Worm (Caenorhabditis elegans) whole organism, late embryonic: ENCODE results near the gene srh-75.

Source experiments
- ahr-1 ChIP-seq: sonication (generic microtip); optimal IDR thresholded peaks from 2 replicates; lab custom pipeline; 2016; ENCODE audit warnings: missing genetic modification characterization, missing compliant biosample characterization
- ceh-22 ChIP-seq: sonication (generic microtip); optimal IDR thresholded peaks from 2 replicates; lab custom pipeline; 2017; ENCODE audit warnings: missing biosample characterization, missing genetic modification characterization
- ceh-48 ChIP-seq: sonication (generic microtip); optimal IDR thresholded peaks from 2 replicates; lab custom pipeline; 2016; ENCODE audit warnings: missing genetic modification characterization, inconsistent platforms, missing compliant biosample characterization
- ceh-9 ChIP-seq: sonication (generic microtip); optimal IDR thresholded peaks from 2 replicates; lab custom pipeline; 2016; ENCODE audit warnings: mild to moderate bottlenecking, missing genetic modification characterization, inconsistent platforms, missing compliant biosample characterization
- elt-2 ChIP-seq: sonication (generic microtip); optimal IDR thresholded peaks from 2 replicates; lab custom pipeline; 2016; ENCODE audit warnings: missing genetic modification reagents, missing genetic modification characterization, missing compliant biosample characterization
- ets-4 ChIP-seq: sonication (generic microtip); optimal IDR thresholded peaks from 2 replicates; lab custom pipeline; 2016; ENCODE audit warnings: missing genetic modification characterization, missing compliant biosample characterization
- hlh-15 ChIP-seq: sonication (generic microtip); optimal IDR thresholded peaks from 2 replicates; lab custom pipeline; 2016; ENCODE audit warnings: missing genetic modification characterization, missing compliant biosample characterization
- nhr-11 ChIP-seq: fragments of 150-350 bp; optimal IDR thresholded peaks from 2 replicates; lab custom pipeline; 2014; ENCODE audit warnings: missing biosample characterization, missing genetic modification characterization
- pag-3 ChIP-seq: sonication (generic microtip); optimal IDR thresholded peaks from 2 replicates; lab custom pipeline; 2016; ENCODE audit warnings: missing compliant biosample characterization, missing genetic modification characterization, borderline replicate concordance
- ref-2 ChIP-seq: sonication (generic microtip); optimal IDR thresholded peaks from 2 replicates; lab custom pipeline; 2016; ENCODE audit warnings: missing genetic modification characterization, missing compliant biosample characterization

- TF ChIP-seq ets-4 (tag; lab: Kevin White, UChicago) (no peak), pag-3 (tag; lab: Kevin White, UChicago) (no peak), ref-2 (tag; lab: Kevin White, UChicago) (no peak), nhr-11 (tag; lab: Kevin White, UChicago) (no peak), ceh-22 (tag; lab: Kevin White, UChicago) (no peak), elt-2 (tag; lab: Kevin White, UChicago) (no peak), hlh-15 (tag; lab: Kevin White, UChicago) (no peak), ahr-1 (no peak), ceh-9 (tag; lab: Kevin White, UChicago) (no peak), ceh-48 (tag; lab: Kevin White, UChicago) (no peak)
Observed at ce11 chrV:11042538-11042937, 14.4 kb downstream of the srh-75 start, which contains the start of gene C45B11.2.
